Worm (Caenorhabditis elegans): ENCODE measurements around the gene uvs-1.

ce11 chrV:7781511-7781910, 22.5 kb downstream of the uvs-1 start, which contains the start of gene cyp-32A1:
- no peak for TF ChIP-seq egl-27 (tag; optimal IDR thresholded peaks at IDR 0.05)
- TF ChIP-seq ztf-4 (tag; optimal IDR thresholded peaks at IDR 0.05), result no peak
- no peak for TF ChIP-seq nhr-11 (tag; optimal IDR thresholded peaks at IDR 0.05)
- no peak for TF ChIP-seq snpc-4 (tag; optimal IDR thresholded peaks at IDR 0.05)
- TF ChIP-seq mdl-1 (tag; optimal IDR thresholded peaks at IDR 0.05), result no peak
- TF ChIP-seq mab-5 (tag; optimal IDR thresholded peaks at IDR 0.05), result no peak
- no peak for TF ChIP-seq unc-39 (tag; optimal IDR thresholded peaks at IDR 0.05)
- TF ChIP-seq aly-2 (tag; optimal IDR thresholded peaks at IDR 0.05), result no peak
